Worm (Caenorhabditis elegans) whole organism, mixed stage, embryonic: ENCODE measurements around the gene K10H10.7.

ENCODE experiments used
- M03D4.4 ChIP-seq: sonication (generic microtip); optimal IDR thresholded peaks from 2 replicates; lab custom pipeline; 2017; ENCODE audit warnings: mild to moderate bottlenecking, missing genetic modification characterization, missing compliant biosample characterization
- bed-3 ChIP-seq: fragments of 200-800 bp; sonication (Bioruptor generic); optimal IDR thresholded peaks from 3 replicates; lab custom pipeline; 2018; ENCODE audit warnings: mild to moderate bottlenecking, missing genetic modification characterization, moderate library complexity, missing compliant biosample characterization
- ceh-39 ChIP-seq: fragments of 150-350 bp; optimal IDR thresholded peaks from 2 replicates; lab custom pipeline; 2014; ENCODE audit warnings: missing biosample characterization, missing genetic modification characterization
- ceh-43 ChIP-seq: fragments of 200-800 bp; sonication (Bioruptor generic); optimal IDR thresholded peaks from 2 replicates; lab custom pipeline; 2018; ENCODE audit warnings: mild to moderate bottlenecking, missing genetic modification characterization, moderate library complexity, missing compliant biosample characterization
- ceh-83 ChIP-seq: fragments of 200-800 bp; sonication (Bioruptor generic); optimal IDR thresholded peaks from 2 replicates; lab custom pipeline; 2018; ENCODE audit warnings: mild to moderate bottlenecking, missing genetic modification characterization, missing compliant biosample characterization
- ces-1 ChIP-seq: fragments of 150-350 bp; optimal IDR thresholded peaks from 2 replicates; lab custom pipeline; 2014; ENCODE audit warnings: missing biosample characterization, missing genetic modification reagents, missing genetic modification characterization
- cnd-1 ChIP-seq: fragments of 200-800 bp; sonication (Bioruptor generic); optimal IDR thresholded peaks from 2 replicates; lab custom pipeline; 2018; ENCODE audit warnings: mild to moderate bottlenecking, missing genetic modification characterization, missing compliant biosample characterization
- drap-1 ChIP-seq: fragments of 200-800 bp; sonication (Bioruptor generic); optimal IDR thresholded peaks from 3 replicates; lab custom pipeline; 2018; ENCODE audit warnings: mild to moderate bottlenecking, missing genetic modification characterization, missing compliant biosample characterization
- elt-1 ChIP-seq: sonication (generic microtip); optimal IDR thresholded peaks from 2 replicates; lab custom pipeline; 2017; ENCODE audit warnings: missing genetic modification characterization, mild to moderate bottlenecking, missing compliant biosample characterization, antibody characterized with exemption, moderate library complexity, borderline replicate concordance; ENCODE audit not compliant: insufficient read depth
- elt-3 ChIP-seq: fragments of 150-350 bp; optimal IDR thresholded peaks from 2 replicates; lab custom pipeline; 2014; ENCODE audit warnings: missing biosample characterization, missing genetic modification characterization
- flh-1 ChIP-seq: fragments of 200-800 bp; sonication (Bioruptor generic); optimal IDR thresholded peaks from 2 replicates; lab custom pipeline; 2018; ENCODE audit warnings: mild to moderate bottlenecking, missing genetic modification characterization, moderate library complexity, missing compliant biosample characterization
- hlh-1 ChIP-seq: fragments of 150-350 bp; optimal IDR thresholded peaks from 2 replicates; lab custom pipeline; 2014; ENCODE audit warnings: missing biosample characterization, missing genetic modification reagents, missing genetic modification characterization
- lin-13 ChIP-seq: fragments of 150-350 bp; optimal IDR thresholded peaks from 2 replicates; lab custom pipeline; 2014; ENCODE audit warnings: missing biosample characterization, missing genetic modification characterization
- lin-32 ChIP-seq: fragments of 200-800 bp; sonication (Bioruptor generic); optimal IDR thresholded peaks from 2 replicates; lab custom pipeline; 2018; ENCODE audit warnings: mild to moderate bottlenecking, missing genetic modification characterization, missing compliant biosample characterization
- lsy-2 ChIP-seq: fragments of 150-350 bp; optimal IDR thresholded peaks from 2 replicates; lab custom pipeline; 2014; ENCODE audit warnings: missing biosample characterization, missing genetic modification characterization
- mab-5 ChIP-seq: fragments of 150-350 bp; optimal IDR thresholded peaks from 2 replicates; lab custom pipeline; 2014; ENCODE audit warnings: missing biosample characterization, missing genetic modification characterization
- mep-1 ChIP-seq: fragments of 150-350 bp; optimal IDR thresholded peaks from 2 replicates; lab custom pipeline; 2017; ENCODE audit warnings: missing biosample characterization, missing genetic modification reagents, missing genetic modification characterization, inconsistent platforms
- mls-2 ChIP-seq: sonication (generic microtip); optimal IDR thresholded peaks from 2 replicates; lab custom pipeline; 2016; ENCODE audit warnings: mild to moderate bottlenecking, missing genetic modification characterization, moderate library complexity, missing compliant biosample characterization
- nhr-2 ChIP-seq: fragments of 150-350 bp; optimal IDR thresholded peaks from 2 replicates; lab custom pipeline; 2014; ENCODE audit warnings: missing biosample characterization, missing genetic modification characterization
- nhr-28 ChIP-seq: fragments of 150-350 bp; optimal IDR thresholded peaks from 2 replicates; lab custom pipeline; 2014; ENCODE audit warnings: missing biosample characterization, missing genetic modification characterization
- pha-4 ChIP-seq: fragments of 150-350 bp; optimal IDR thresholded peaks from 2 replicates; lab custom pipeline; 2018; ENCODE audit warnings: missing biosample characterization, missing genetic modification reagents, missing genetic modification characterization
- snpc-4 ChIP-seq: fragments of 150-350 bp; optimal IDR thresholded peaks from 2 replicates; lab custom pipeline; 2014; ENCODE audit warnings: missing biosample characterization, missing genetic modification characterization
- sptf-1 ChIP-seq: sonication (generic microtip); optimal IDR thresholded peaks from 2 replicates; lab custom pipeline; 2017; ENCODE audit warnings: mild to moderate bottlenecking, missing genetic modification characterization, moderate library complexity, missing compliant biosample characterization
- tbx-8 ChIP-seq: fragments of 200-800 bp; sonication (Bioruptor generic); optimal IDR thresholded peaks from 2 replicates; lab custom pipeline; 2018; ENCODE audit warnings: mild to moderate bottlenecking, missing genetic modification characterization, moderate library complexity, missing compliant biosample characterization
- unc-120 ChIP-seq: sonication (generic microtip); optimal IDR thresholded peaks from 2 replicates; lab custom pipeline; 2017; ENCODE audit warnings: missing genetic modification characterization, missing compliant biosample characterization; ENCODE audit not compliant: poor library complexity, severe bottlenecking
- unc-39 ChIP-seq: fragments of 150-350 bp; optimal IDR thresholded peaks from 2 replicates; lab custom pipeline; 2014; ENCODE audit warnings: missing biosample characterization, missing genetic modification characterization
- unc-62 ChIP-seq: fragments of 150-350 bp; optimal IDR thresholded peaks from 2 replicates; lab custom pipeline; 2014; ENCODE audit warnings: missing biosample characterization, missing genetic modification reagents, missing genetic modification characterization
- zip-8 ChIP-seq: fragments of 150-350 bp; optimal IDR thresholded peaks from 2 replicates; lab custom pipeline; 2014; ENCODE audit warnings: missing biosample characterization, missing genetic modification characterization
- ztf-11 ChIP-seq: fragments of 150-350 bp; optimal IDR thresholded peaks from 2 replicates; lab custom pipeline; 2014; ENCODE audit warnings: missing biosample characterization, missing genetic modification characterization

Gene K10H10.7

DNA sequence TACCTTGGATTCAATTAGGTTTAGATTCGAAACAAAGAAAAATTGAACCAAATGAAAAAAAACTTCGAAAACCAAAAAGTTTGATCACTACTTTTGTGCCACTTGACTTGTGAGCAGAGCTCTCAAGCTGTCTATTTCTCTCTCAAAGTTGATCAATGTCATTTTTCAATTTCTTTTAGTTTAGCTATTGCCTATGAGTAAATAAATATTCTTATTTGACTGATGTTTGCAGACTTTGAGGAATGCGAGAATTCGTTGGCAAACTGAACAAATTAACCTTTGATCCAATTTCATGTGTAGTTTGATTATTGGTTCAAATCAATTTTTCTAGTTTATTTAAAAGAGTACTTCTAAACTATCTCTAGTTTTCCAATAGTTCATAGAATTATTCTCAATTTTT is 23.6 kb downstream of the K10H10.7 start:
- TF ChIP-seq flh-1 (GFP tag; lab: Kevin White, UChicago) (no peak), lin-32 (GFP tag; lab: Kevin White, UChicago) (no peak), bed-3 (no peak), unc-39 (no peak), lsy-2 (tag; lab: Kevin White, UChicago) (no peak), lin-13 (no peak), nhr-2 (tag; lab: Kevin White, UChicago) (no peak), ceh-83 (GFP tag; lab: Kevin White, UChicago) (no peak), ces-1 (GFP tag; lab: Kevin White, UChicago) (no peak), ztf-11 (no peak), hlh-1 (tag; lab: Kevin White, UChicago) (no peak), unc-120 (tag; lab: Kevin White, UChicago) (no peak), mls-2 (no peak), nhr-28 (no peak)

ce11 chrII:14480772-14481171 is 26.7 kb downstream of the K10H10.7 start:
- TF ChIP-seq cnd-1 (tag; lab: Kevin White, UChicago) (no peak), ceh-83 (GFP tag; lab: Kevin White, UChicago) (no peak), unc-62 (GFP tag; lab: Kevin White, UChicago) (peak; percentile 1), sptf-1 (tag; lab: Kevin White, UChicago) (no peak), tbx-8 (GFP tag; lab: Kevin White, UChicago) (no peak), ceh-39 (no peak), zip-8 (tag; lab: Kevin White, UChicago) (peak; percentile 38), hlh-1 (tag; lab: Kevin White, UChicago) (no peak), snpc-4 (tag; lab: Kevin White, UChicago) (no peak), elt-3 (no peak), mab-5 (no peak), nhr-28 (no peak), ces-1 (GFP tag; lab: Kevin White, UChicago) (no peak), M03D4.4 (no peak)
- TF ChIP-seq, all 35 proteins: peak for 2

ce11 chrII:14479583-14480245 is 27.7 kb downstream of the K10H10.7 start, which contains the start of gene C13B4.1:
Gene C13B4.1, minus strand, starts transcription at chrII:14479633.
- no peak for TF ChIP-seq M03D4.4
- TF ChIP-seq ceh-83 (GFP tag; lab: Kevin White, UChicago): no peak
- no peak for TF ChIP-seq mls-2
- peak; percentile 34 for TF ChIP-seq mep-1
- no peak for TF ChIP-seq snpc-4 (tag; lab: Kevin White, UChicago)

DNA sequence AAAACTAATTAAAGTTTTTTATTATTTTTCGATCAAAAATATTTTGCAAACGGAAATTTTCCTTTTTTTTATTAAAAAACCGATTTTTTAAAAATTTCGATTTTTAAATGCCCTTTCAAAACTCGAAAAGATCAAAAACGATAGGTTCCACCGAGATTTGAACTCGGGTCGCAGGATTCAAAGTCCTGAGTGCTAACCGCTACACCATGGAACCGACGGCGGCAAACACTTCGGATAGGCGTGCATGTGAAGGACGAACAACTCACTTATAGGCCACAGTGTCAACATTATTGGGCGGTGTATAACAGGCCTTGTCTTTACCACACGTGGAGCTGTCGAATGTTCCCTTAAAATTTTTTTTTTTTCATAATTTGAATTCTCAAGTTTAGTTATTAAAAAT is 32.8 kb downstream of the K10H10.7 start:
- no peak for TF ChIP-seq bed-3
- peak; percentile 10 for TF ChIP-seq drap-1 (GFP tag; lab: Kevin White, UChicago)
- no peak for TF ChIP-seq pha-4 (tag; lab: Kevin White, UChicago)
- TF ChIP-seq M03D4.4: peak; percentile 20
- peak; percentile 30 for TF ChIP-seq cnd-1 (tag; lab: Kevin White, UChicago)
- no peak for TF ChIP-seq ceh-43 (GFP tag; lab: Kevin White, UChicago)
- peak; percentile 6 for TF ChIP-seq nhr-2 (tag; lab: Kevin White, UChicago)
- no peak for TF ChIP-seq elt-1 (tag; lab: Kevin White, UChicago)
- peak; percentile 18 for TF ChIP-seq ceh-83 (GFP tag; lab: Kevin White, UChicago)

DNA sequence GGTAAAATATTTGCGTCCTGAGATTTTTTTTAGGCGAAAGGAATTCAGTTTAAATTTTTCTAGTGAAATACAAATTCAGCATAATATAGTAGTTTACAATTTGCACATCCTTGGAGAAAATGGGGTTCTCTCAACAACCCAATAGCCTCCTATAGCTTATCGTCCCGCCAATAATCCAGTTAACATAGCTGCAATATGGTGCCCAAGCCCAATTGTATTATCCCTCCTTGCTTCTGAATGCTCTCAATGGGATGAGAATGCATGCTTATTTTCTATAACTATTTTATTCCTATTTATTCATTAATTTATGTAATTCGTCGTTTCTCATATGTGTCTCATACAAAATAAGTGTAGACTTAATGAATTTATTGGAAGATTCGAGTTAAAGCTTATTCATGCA is 37.4 kb downstream of the K10H10.7 start:
- no peak for TF ChIP-seq nhr-2 (tag; lab: Kevin White, UChicago)
- peak; percentile 99 for TF ChIP-seq ces-1 (GFP tag; lab: Kevin White, UChicago)
